Worm (Caenorhabditis elegans): ENCODE data around the gene set-16.

Gene set-16

DNA sequence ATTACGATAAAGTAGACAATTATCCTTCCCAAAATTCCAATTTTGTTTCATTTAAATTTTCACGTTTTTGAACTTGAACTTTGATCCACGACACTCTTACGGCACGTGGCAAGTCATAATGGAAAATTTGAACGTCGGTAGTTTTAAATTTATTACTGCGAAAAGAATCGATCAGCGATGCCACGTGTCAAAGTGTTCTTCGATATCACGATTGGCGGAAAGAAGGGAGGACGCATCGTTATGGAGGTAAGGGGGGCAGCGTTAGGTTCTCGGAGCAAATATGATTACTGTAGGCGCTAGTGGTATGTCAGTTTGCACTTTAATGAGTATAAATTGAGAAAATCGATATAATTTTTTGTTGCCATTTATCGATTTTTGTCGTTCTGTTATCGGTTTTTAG lies 48.8 kb downstream of the set-16 start, which contains the start of gene cyn-2:
Gene cyn-2, plus strand, starts transcription at position 114 of the 400 bp plus-strand sequence.
- TF ChIP-seq B0035.1 (tag; optimal IDR thresholded peaks at IDR 0.05) (peak; percentile 22), tlf-1 (GFP tag; optimal IDR thresholded peaks at IDR 0.05) (no peak), attf-6 (GFP tag; IDR thresholded peaks at IDR 0.05) (peak; percentile 61; the same call in 1 of the 2 replicates), D2030.7 (GFP tag; IDR thresholded peaks at IDR 0.05) (peak; percentile 25; the same call in 1 of the 2 replicates), ama-1 (optimal IDR thresholded peaks at IDR 0.05) (no peak), ama-1 (GFP tag; optimal IDR thresholded peaks at IDR 0.05) (no peak), nfyb-1 (GFP tag; IDR thresholded peaks at IDR 0.05) (0 out of 2 replicates have a peak, but pooled peaks have one; percentile 7), sdz-38 (tag; optimal IDR thresholded peaks at IDR 0.05) (no peak), akir-1 (GFP tag; optimal IDR thresholded peaks at IDR 0.05) (no peak), ztf-22 (GFP tag; optimal IDR thresholded peaks at IDR 0.05) (no peak), xnd-1 (tag; optimal IDR thresholded peaks at IDR 0.05) (no peak), somi-1 (GFP tag; optimal IDR thresholded peaks at IDR 0.05) (no peak), B0336.3 (GFP tag; IDR thresholded peaks at IDR 0.05) (peak; percentile 56), pbrm-1 (GFP tag; IDR thresholded peaks at IDR 0.05) (0 out of 2 replicates have a peak, but pooled peaks have one; percentile 28), die-1 (tag; optimal IDR thresholded peaks at IDR 0.05) (peak; percentile 10), F52B5.7 (tag; optimal IDR thresholded peaks at IDR 0.05) (peak; percentile 42), ceh-27 (GFP tag; optimal IDR thresholded peaks at IDR 0.05) (no peak), athp-1 (tag; optimal IDR thresholded peaks at IDR 0.05) (peak; percentile 36)

DNA sequence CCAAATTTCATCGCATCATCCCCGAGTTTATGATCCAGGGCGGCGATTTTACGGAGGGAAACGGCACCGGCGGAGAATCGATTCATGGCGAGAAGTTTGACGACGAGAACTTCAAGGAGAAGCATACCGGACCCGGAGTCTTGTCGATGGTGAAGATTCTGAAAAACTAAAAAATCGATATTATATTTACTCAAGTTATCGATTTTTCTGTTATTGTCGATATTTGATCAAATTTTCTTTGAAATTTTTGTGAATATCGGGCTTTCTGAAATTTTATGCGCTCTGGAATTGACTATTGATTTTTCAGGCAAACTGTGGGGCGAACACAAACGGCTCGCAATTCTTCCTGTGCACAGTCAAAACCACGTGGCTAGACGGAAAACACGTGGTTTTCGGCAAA lies 49.5 kb downstream of the set-16 start:
- no peak for TF ChIP-seq lir-1 (GFP tag; conservative IDR thresholded peaks at IDR 0.05)
- no peak for TF ChIP-seq sea-2 (GFP tag; IDR thresholded peaks at IDR 0.05)

DNA sequence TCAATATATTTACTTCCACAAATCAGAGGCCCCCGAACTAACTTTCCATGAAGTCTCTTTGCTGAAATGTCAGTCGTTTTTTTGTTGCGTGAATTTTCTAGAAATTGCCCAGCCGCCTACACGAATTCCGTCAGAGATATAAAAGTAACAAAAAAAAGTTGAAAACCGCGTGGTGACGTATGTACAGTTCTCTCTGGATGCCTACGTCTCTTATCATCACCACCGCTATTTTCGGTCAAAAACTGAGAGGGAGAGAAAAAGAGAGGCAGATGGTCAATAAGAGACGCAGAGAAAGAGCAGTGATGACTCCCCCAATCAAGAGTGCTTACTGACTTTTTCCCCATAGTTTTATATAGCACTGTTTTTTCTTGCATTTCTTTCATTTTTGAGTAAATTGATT lies 50.3 kb downstream of the set-16 start:
- TF ChIP-seq K11D2.4 (GFP tag; IDR thresholded peaks at IDR 0.05) = 0 out of 2 replicates have a peak, but pooled peaks have one; percentile 44
- TF ChIP-seq him-1 (tag; optimal IDR thresholded peaks at IDR 0.05) = peak; percentile 87
- TF ChIP-seq ceh-40 (GFP tag; IDR thresholded peaks at IDR 0.05) = no peak
- 0 out of 2 replicates have a peak, but pooled peaks have one; percentile 42 for TF ChIP-seq ztf-6 (GFP tag; IDR thresholded peaks at IDR 0.05)
- peak; percentile 69 for TF ChIP-seq zim-3 (tag; optimal IDR thresholded peaks at IDR 0.05)
- peak; percentile 71 for TF ChIP-seq nhr-80 (tag; optimal IDR thresholded peaks at IDR 0.05)
- TF ChIP-seq T26A5.8 (tag; optimal IDR thresholded peaks at IDR 0.05) = no peak
- peak; percentile 83 for TF ChIP-seq attf-5 (GFP tag; optimal IDR thresholded peaks at IDR 0.05)
- no peak for TF ChIP-seq cebp-2 (GFP tag; IDR thresholded peaks at IDR 0.05)
- peak; percentile 55 for TF ChIP-seq ZK185.1 (tag; optimal IDR thresholded peaks at IDR 0.05; ENCODE audit: poor library complexity, severe bottlenecking)
- peak; percentile 44 for TF ChIP-seq mcd-1 (GFP tag; IDR thresholded peaks at IDR 0.05)
- no peak for TF ChIP-seq cebp-1 (GFP tag; IDR thresholded peaks at IDR 0.05)
- TF ChIP-seq cebp-1 (tag; optimal IDR thresholded peaks at IDR 0.05) = peak; percentile 63
- TF ChIP-seq hsf-1 (GFP tag; IDR thresholded peaks at IDR 0.05) = peak; percentile 82
- peak; percentile 4 for TF ChIP-seq pha-4 (tag; optimal IDR thresholded peaks at IDR 0.05)
- peak; percentile 43 for TF ChIP-seq chd-7 (tag; optimal IDR thresholded peaks at IDR 0.05)
- peak; percentile 90 for TF ChIP-seq ceh-100 (GFP tag; IDR thresholded peaks at IDR 0.05)
- TF ChIP-seq nfyb-1 (GFP tag; IDR thresholded peaks at IDR 0.05) = peak; percentile 47; the same call in 1 of the 2 replicates
- TF ChIP-seq tbp1 (GFP tag; optimal IDR thresholded peaks at IDR 0.05) = peak; percentile 47
- no peak for TF ChIP-seq ztf-22 (GFP tag; optimal IDR thresholded peaks at IDR 0.05)
- TF ChIP-seq ekl-4 (GFP tag; IDR thresholded peaks at IDR 0.05) = 0 out of 2 replicates have a peak, but pooled peaks have one; percentile 50
- TF ChIP-seq atf-7 (tag; optimal IDR thresholded peaks at IDR 0.05) = peak; percentile 47
- TF ChIP-seq pbrm-1 (GFP tag; IDR thresholded peaks at IDR 0.05) = 0 out of 2 replicates have a peak, but pooled peaks have one; percentile 39
- peak; percentile 21 for TF ChIP-seq rpc-1 (optimal IDR thresholded peaks at IDR 0.05)
- no peak for TF ChIP-seq rpc-1 (tag; optimal IDR thresholded peaks at IDR 0.05)
- no peak for TF ChIP-seq zfh-2 (GFP tag; conservative IDR thresholded peaks at IDR 0.05)
- no peak for TF ChIP-seq dpl-1 (GFP tag; optimal IDR thresholded peaks at IDR 0.05)
- TF ChIP-seq repo-1 (tag; optimal IDR thresholded peaks at IDR 0.05) = peak; percentile 45
- peak; percentile 63; the same call in 1 of the 2 replicates for TF ChIP-seq hmg-1.2 (GFP tag; IDR thresholded peaks at IDR 0.05)
- peak; percentile 54 for TF ChIP-seq ztf-26 (tag; optimal IDR thresholded peaks at IDR 0.05)
- TF ChIP-seq dox-1 (GFP tag; IDR thresholded peaks at IDR 0.05) = peak; percentile 54

Data from whole organism, young adult.